Worm (Caenorhabditis elegans) whole organism, L3 larva: Measurements from ENCODE around the gene acly-2.

Experiments
- ama-1 ChIP-seq: fragments of 150-350 bp; optimal IDR thresholded peaks from 2 replicates; lab custom pipeline; 2018
- ceh-16 ChIP-seq: sonication (generic microtip); optimal IDR thresholded peaks from 2 replicates; lab custom pipeline; 2017; ENCODE audit warnings: missing biosample characterization, missing genetic modification characterization
- fkh-10 ChIP-seq: sonication (generic microtip); optimal IDR thresholded peaks from 2 replicates; lab custom pipeline; 2017; ENCODE audit warnings: missing biosample characterization, missing genetic modification reagents, missing genetic modification characterization
- nfya-1 ChIP-seq: sonication (generic microtip); optimal IDR thresholded peaks from 2 replicates; lab custom pipeline; 2017; ENCODE audit warnings: missing genetic modification characterization, mild to moderate bottlenecking, missing compliant biosample characterization, antibody characterized with exemption, moderate library complexity; ENCODE audit not compliant: insufficient read depth
- nhr-12 ChIP-seq: fragments of 150-350 bp; optimal IDR thresholded peaks from 2 replicates; lab custom pipeline; 2014; ENCODE audit warnings: missing biosample characterization, missing genetic modification characterization
- pha-4 ChIP-seq: fragments of 150-350 bp; optimal IDR thresholded peaks from 2 replicates; lab custom pipeline; 2014; ENCODE audit warnings: missing biosample characterization, missing genetic modification reagents, missing genetic modification characterization

DNA sequence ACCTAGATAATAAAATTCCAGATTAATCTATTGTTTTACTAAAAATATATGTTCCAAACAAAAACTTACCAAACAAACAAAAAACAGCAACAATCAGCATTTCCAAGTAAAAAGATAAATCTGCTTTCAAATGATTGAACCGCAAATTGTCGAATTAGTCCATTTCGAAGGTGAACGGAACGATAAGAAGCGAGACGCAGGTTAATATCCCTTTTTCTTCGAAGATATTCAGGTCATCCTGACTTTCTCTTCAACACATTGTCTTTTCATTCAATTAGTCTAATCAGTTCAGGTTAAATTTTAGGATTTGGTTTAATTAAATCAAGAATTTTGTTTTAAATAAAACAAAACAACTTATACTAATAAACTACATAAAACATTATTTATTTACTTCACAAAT, 17.1 kb downstream of the acly-2 start, which contains the start of gene B0365.9:
- TF ChIP-seq ceh-16 (no peak), ama-1 (lab: Kevin White, UChicago) (no peak), fkh-10 (GFP tag; lab: Kevin White, UChicago) (no peak), nfya-1 (tag; lab: Kevin White, UChicago) (no peak), nhr-12 (tag; lab: Kevin White, UChicago) (no peak), pha-4 (tag; lab: Kevin White, UChicago) (no peak)
